Fruit fly (Drosophila melanogaster) whole organism, embryonic: ENCODE results near the gene Gdh.

Source experiments
- Adf1 ChIP-seq: fragments of 200-800 bp; sonication (Bioruptor generic); IDR thresholded peaks from 2 replicates; pipeline ENCODE4 v1.3.6; 2022; ENCODE audit warnings: missing biosample characterization, missing genetic modification characterization
- Bgb ChIP-seq: fragments of 200-800 bp; sonication (Bioruptor generic); IDR thresholded peaks from 2 replicates; pipeline ENCODE4 v1.3.6; 2022; ENCODE audit warnings: missing biosample characterization, missing genetic modification characterization; ENCODE audit not compliant: partially characterized antibody
- CG10147 ChIP-seq: fragments of 200-800 bp; sonication (Bioruptor generic); optimal IDR thresholded peaks from 2 replicates; lab custom pipeline; 2019; ENCODE audit warnings: missing biosample characterization, mild to moderate bottlenecking, missing genetic modification characterization, moderate library complexity
- CG10209 ChIP-seq: fragments of 200-800 bp; sonication (Bioruptor generic); optimal IDR thresholded peaks from 3 replicates; lab custom pipeline; 2017; ENCODE audit warnings: missing biosample characterization, mild to moderate bottlenecking, missing genetic modification characterization, missing genetic modification reagents
- CG10462 ChIP-seq: fragments of 200-800 bp; sonication (Bioruptor generic); optimal IDR thresholded peaks from 2 replicates; lab custom pipeline; 2016; ENCODE audit warnings: missing biosample characterization, missing genetic modification characterization
- CG12071 ChIP-seq: fragments of 200-800 bp; sonication (Bioruptor generic); optimal IDR thresholded peaks from 3 replicates; lab custom pipeline; 2018; ENCODE audit warnings: missing biosample characterization, mild to moderate bottlenecking, missing genetic modification characterization
- CG16813 ChIP-seq: fragments of 200-800 bp; sonication (Bioruptor generic); IDR thresholded peaks from 3 replicates; pipeline ENCODE4 v1.3.6; 2022; ENCODE audit warnings: missing biosample characterization, missing genetic modification characterization; ENCODE audit not compliant: partially characterized antibody
- CG17802 ChIP-seq: fragments of 200-800 bp; sonication (Bioruptor generic); optimal IDR thresholded peaks from 2 replicates; lab custom pipeline; 2018; ENCODE audit warnings: missing biosample characterization, mild to moderate bottlenecking, missing genetic modification characterization, moderate library complexity
- CG32532 ChIP-seq: fragments of 200-800 bp; sonication (Bioruptor generic); IDR thresholded peaks from 2 replicates; pipeline ENCODE4 v1.3.6; 2022; ENCODE audit warnings: missing biosample characterization, missing genetic modification characterization
- CG4617 ChIP-seq: fragments of 200-800 bp; sonication (Bioruptor generic); optimal IDR thresholded peaks from 3 replicates; lab custom pipeline; 2016; ENCODE audit warnings: missing biosample characterization, missing genetic modification characterization, borderline replicate concordance
- CG6175 ChIP-seq: fragments of 200-800 bp; sonication (Bioruptor generic); IDR thresholded peaks from 3 replicates; pipeline ENCODE4 v1.3.6; 2022; ENCODE audit warnings: missing biosample characterization, missing genetic modification characterization
- CG6765 ChIP-seq: fragments of 200-800 bp; sonication (Bioruptor generic); optimal IDR thresholded peaks from 3 replicates; lab custom pipeline; 2017; ENCODE audit warnings: missing biosample characterization, mild to moderate bottlenecking, missing genetic modification characterization
- CG7839 ChIP-seq: fragments of 200-800 bp; sonication (Bioruptor generic); optimal IDR thresholded peaks from 3 replicates; lab custom pipeline; 2018; ENCODE audit warnings: missing biosample characterization, mild to moderate bottlenecking, missing genetic modification characterization, moderate library complexity
- D19A ChIP-seq: fragments of 200-800 bp; optimal IDR thresholded peaks from 3 replicates; lab custom pipeline; 2019; ENCODE audit warnings: missing biosample characterization, mild to moderate bottlenecking, missing genetic modification characterization, moderate library complexity
- Doc3 ChIP-seq: fragments of 200-800 bp; sonication (Bioruptor generic); IDR thresholded peaks from 3 replicates; pipeline ENCODE4 v1.3.6; 2022; ENCODE audit warnings: missing biosample characterization, missing genetic modification characterization; ENCODE audit not compliant: partially characterized antibody
- Ets65A ChIP-seq: fragments of 200-800 bp; sonication (Bioruptor generic); peaks from one replicate; lab custom pipeline; 2016; ENCODE audit warnings: missing biosample characterization, missing genetic modification characterization
- Lhr ChIP-seq: fragments of 200-800 bp; sonication (Bioruptor generic); optimal IDR thresholded peaks from 3 replicates; lab custom pipeline; 2017; ENCODE audit warnings: mild to moderate bottlenecking, missing biosample characterization, missing genetic modification reagents, missing genetic modification characterization
- Pdp1 ChIP-seq, 2 experiments: fragments of 200-800 bp; sonication (Bioruptor generic); optimal IDR thresholded peaks; 3 replicates each; lab custom pipeline; 2016; ENCODE audit warnings: missing biosample characterization in 2 of 2, missing genetic modification characterization in 2 of 2, mild to moderate bottlenecking in 1 of 2, moderate library complexity in 1 of 2
- Sin3A ChIP-seq: fragments of >200 bp; optimal IDR thresholded peaks from 2 replicates; lab custom pipeline; 2018
- Trl ChIP-seq, 3 experiments: fragments of >200 bp in 2 of 3; fragments of 200-800 bp in 1 of 3; sonication (Bioruptor generic) in 1 of 3; optimal IDR thresholded peaks; 2 replicates in 1 of 3; 3 replicates in 2 of 3; lab custom pipeline; 2016 to 2017; ENCODE audit warnings: missing biosample characterization in 1 of 3, missing genetic modification characterization in 1 of 3
- abd-A ChIP-seq: fragments of 200-800 bp; sonication (Bioruptor generic); optimal IDR thresholded peaks from 3 replicates; lab custom pipeline; 2019; ENCODE audit warnings: missing biosample characterization, mild to moderate bottlenecking, missing genetic modification characterization, moderate library complexity
- al ChIP-seq: fragments of 200-800 bp; sonication (Bioruptor generic); IDR thresholded peaks from 2 replicates; pipeline ENCODE4 v1.3.6; 2022; ENCODE audit warnings: missing biosample characterization, missing genetic modification characterization
- bsh ChIP-seq, 2 experiments: fragments of 200-800 bp; sonication (Bioruptor generic); optimal IDR thresholded peaks; 2 replicates each; lab custom pipeline; 2017 to 2018; ENCODE audit warnings: mild to moderate bottlenecking in 2 of 2, missing biosample characterization in 2 of 2, missing genetic modification characterization in 2 of 2, moderate library complexity in 1 of 2
- danr ChIP-seq: fragments of 200-800 bp; sonication (Bioruptor generic); IDR thresholded peaks from 2 replicates; pipeline ENCODE4 v1.3.6; 2022; ENCODE audit warnings: missing biosample characterization, missing genetic modification characterization
- dmrt99B ChIP-seq: fragments of 200-800 bp; sonication (Bioruptor generic); optimal IDR thresholded peaks from 2 replicates; lab custom pipeline; 2018; ENCODE audit warnings: missing biosample characterization, mild to moderate bottlenecking, missing genetic modification characterization, moderate library complexity
- exex ChIP-seq: fragments of 200-800 bp; sonication (Bioruptor generic); optimal IDR thresholded peaks from 4 replicates; lab custom pipeline; 2018; ENCODE audit warnings: missing biosample characterization, mild to moderate bottlenecking, missing genetic modification characterization, moderate library complexity
- eyg ChIP-seq: fragments of 200-800 bp; sonication (Bioruptor generic); optimal IDR thresholded peaks from 3 replicates; lab custom pipeline; 2016; ENCODE audit warnings: missing biosample characterization, missing genetic modification characterization
- fd3F ChIP-seq: fragments of 200-800 bp; sonication (Bioruptor generic); optimal IDR thresholded peaks from 2 replicates; lab custom pipeline; 2018; ENCODE audit warnings: missing biosample characterization, mild to moderate bottlenecking, missing genetic modification characterization, moderate library complexity
- ftz-f1 ChIP-seq: fragments of 200-800 bp; sonication (Bioruptor generic); optimal IDR thresholded peaks from 2 replicates; lab custom pipeline; 2016; ENCODE audit warnings: missing biosample characterization, missing genetic modification characterization
- gcm2 ChIP-seq: fragments of 200-800 bp; sonication (Bioruptor generic); optimal IDR thresholded peaks from 2 replicates; lab custom pipeline; 2016; ENCODE audit warnings: missing biosample characterization, missing genetic modification characterization
- h ChIP-seq: fragments of >200 bp; optimal IDR thresholded peaks from 2 replicates; lab custom pipeline; 2017
- insv ChIP-seq, 2 experiments: fragments of 200-800 bp; sonication (Bioruptor generic); optimal IDR thresholded peaks; 3 replicates each; lab custom pipeline; 2016 to 2018; ENCODE audit warnings: missing biosample characterization in 2 of 2, missing genetic modification characterization in 2 of 2
- nau ChIP-seq: fragments of 200-800 bp; sonication (Bioruptor generic); optimal IDR thresholded peaks from 3 replicates; lab custom pipeline; 2017; ENCODE audit warnings: missing biosample characterization, mild to moderate bottlenecking, missing genetic modification characterization, missing genetic modification reagents
- onecut ChIP-seq: fragments of 200-800 bp; sonication (Bioruptor generic); IDR thresholded peaks from 2 replicates; pipeline ENCODE4 v1.3.6; 2022; ENCODE audit warnings: missing biosample characterization, missing genetic modification characterization
- pb ChIP-seq: fragments of 200-800 bp; sonication (Bioruptor generic); optimal IDR thresholded peaks from 3 replicates; lab custom pipeline; 2016; ENCODE audit warnings: missing biosample characterization, missing genetic modification characterization
- pzg ChIP-seq: fragments of 200-800 bp; sonication (Bioruptor generic); optimal IDR thresholded peaks from 3 replicates; lab custom pipeline; 2018; ENCODE audit warnings: missing biosample characterization, mild to moderate bottlenecking, missing genetic modification characterization, moderate library complexity
- row ChIP-seq: fragments of 200-800 bp; sonication (Bioruptor generic); IDR thresholded peaks from 3 replicates; pipeline ENCODE4 v1.3.6; 2022; ENCODE audit warnings: missing biosample characterization, missing genetic modification characterization
- salm ChIP-seq: fragments of 200-800 bp; sonication (Bioruptor generic); optimal IDR thresholded peaks from 2 replicates; lab custom pipeline; 2018; ENCODE audit warnings: missing biosample characterization, mild to moderate bottlenecking, missing genetic modification characterization
- scrt ChIP-seq: fragments of 200-800 bp; sonication (Bioruptor generic); optimal IDR thresholded peaks from 2 replicates; lab custom pipeline; 2018; ENCODE audit warnings: missing biosample characterization, mild to moderate bottlenecking, missing genetic modification characterization, moderate library complexity
- sens ChIP-seq: fragments of 200-800 bp; sonication (Bioruptor generic); peaks from one replicate; lab custom pipeline; 2016; ENCODE audit warnings: missing biosample characterization, missing genetic modification characterization
- sim ChIP-seq: fragments of 200-800 bp; sonication (Bioruptor generic); IDR thresholded peaks from 2 replicates; pipeline ENCODE4 v1.3.6; 2022; ENCODE audit warnings: missing biosample characterization, missing genetic modification characterization
- sisA ChIP-seq: fragments of 200-800 bp; sonication (Bioruptor generic); IDR thresholded peaks from 2 replicates; pipeline ENCODE4 v1.3.6; 2022; ENCODE audit warnings: missing biosample characterization, missing genetic modification characterization
- stwl ChIP-seq: fragments of 200-800 bp; sonication (Bioruptor generic); optimal IDR thresholded peaks from 3 replicates; lab custom pipeline; 2018; ENCODE audit warnings: missing biosample characterization, mild to moderate bottlenecking, missing genetic modification characterization, moderate library complexity
- toy ChIP-seq: fragments of 200-800 bp; sonication (Bioruptor generic); IDR thresholded peaks from 2 replicates; pipeline ENCODE4 v1.3.6; 2022; ENCODE audit warnings: missing biosample characterization, missing genetic modification characterization
- ttk ChIP-seq: fragments of 200-800 bp; sonication (Bioruptor generic); IDR thresholded peaks from 2 replicates; pipeline ENCODE4 v2.1.2; 2022; ENCODE audit warnings: missing biosample characterization, missing genetic modification characterization
- vvl ChIP-seq: fragments of 200-800 bp; sonication (Bioruptor generic); IDR thresholded peaks from 2 replicates; pipeline ENCODE4 v1.3.6; 2022; ENCODE audit warnings: missing biosample characterization, missing genetic modification characterization

Gene Gdh

DNA sequence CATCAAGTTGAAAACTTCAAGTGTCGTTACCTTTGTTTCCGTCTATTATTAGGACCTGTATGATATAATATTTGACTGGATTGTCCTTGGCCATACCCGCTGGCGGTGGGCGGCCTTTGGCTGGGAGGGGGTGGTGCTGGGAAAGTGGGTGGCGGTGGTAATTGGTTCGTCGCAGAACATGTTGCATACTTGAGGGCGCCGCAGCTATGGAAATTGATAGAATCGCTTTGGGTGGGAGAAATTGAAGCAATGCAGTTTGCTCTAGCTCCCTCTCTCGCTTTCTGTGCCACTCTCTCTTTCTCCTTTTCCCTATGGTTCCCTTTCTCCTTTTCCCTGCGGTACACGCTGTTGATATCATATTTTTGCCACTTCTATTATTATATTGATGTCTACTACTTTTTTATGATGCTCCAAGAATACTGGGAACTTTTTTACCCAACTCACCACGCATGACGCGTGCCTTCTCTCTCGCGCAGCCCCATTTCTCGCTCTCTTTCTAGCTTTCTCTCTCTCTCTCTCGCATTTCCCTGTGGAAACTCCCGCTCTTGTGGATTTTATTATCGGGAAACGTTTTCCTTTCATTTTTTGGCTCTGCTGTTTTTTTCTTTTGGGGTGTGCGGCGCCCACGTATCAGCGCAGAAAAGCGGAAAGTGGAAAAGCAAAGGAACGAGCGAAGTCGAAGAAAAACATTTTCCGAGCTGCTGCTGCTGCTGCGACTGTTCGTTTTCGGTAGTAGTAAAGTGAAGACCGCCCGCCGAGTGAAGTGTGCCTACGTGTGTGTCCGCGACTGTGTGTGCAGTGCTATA is 22.2 kb upstream of the Gdh start (continued):
- TF ChIP-seq danr (0 out of 2 replicates have a peak, but pooled peaks have one; percentile 18), ftz-f1 (GFP tag; lab: Kevin White, UChicago) (no peak), toy (GFP tag; lab: Robert Waterston, UW) (no peak), Sin3A (lab: Kevin White, UChicago) (no peak), Trl (optimal IDR thresholded peaks at IDR 0.05; lab: Kevin White, UChicago) (peak; percentile 67 to 81), Trl (GFP tag; optimal IDR thresholded peaks at IDR 0.05; lab: Kevin White, UChicago) (no peak), sens (GFP tag; lab: Kevin White, UChicago) (peak; percentile 66), bsh (GFP tag; optimal IDR thresholded peaks at IDR 0.05; lab: Kevin White, UChicago) (no peak), stwl (no peak), scrt (GFP tag; lab: Kevin White, UChicago) (peak; percentile 74)
- TF ChIP-seq, all 482 proteins: peak for 24

DNA sequence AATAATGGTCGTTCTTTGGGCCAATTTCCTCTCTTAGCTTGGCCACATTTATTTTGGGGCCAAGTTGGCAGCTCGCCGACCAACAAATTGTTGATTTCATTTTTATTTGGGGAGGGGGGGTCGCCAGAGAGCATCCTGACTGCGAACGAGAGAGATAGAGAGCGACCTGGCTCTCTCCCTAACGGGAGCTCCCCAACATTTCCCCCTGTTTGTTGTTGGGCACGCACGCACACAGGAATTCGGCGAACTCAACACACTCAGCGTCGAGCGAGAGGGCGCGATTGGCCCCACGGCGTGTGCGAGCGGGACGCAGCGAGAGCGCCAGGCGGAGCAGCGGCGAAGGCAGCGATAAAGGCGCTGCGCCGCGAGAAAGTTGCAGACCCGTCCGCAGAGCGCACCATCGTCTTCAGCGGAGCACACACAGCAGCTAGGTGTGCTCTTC is 19.9 kb upstream of the Gdh start, which contains the start of gene CG31140:
Gene CG31140, plus strand, starts transcription at position 400 of the 442 bp plus-strand sequence.
- peak; percentile 43 for TF ChIP-seq pzg (GFP tag; lab: Kevin White, UChicago)
- peak; percentile 24; the same call in 1 of the 3 replicates for TF ChIP-seq row
- TF ChIP-seq CG10147 (GFP tag; lab: Kevin White, UChicago): no peak
- TF ChIP-seq CG6175 (GFP tag; lab: Robert Waterston, UW): 0 out of 3 replicates have a peak, but pooled peaks have one; percentile 30
- no peak for TF ChIP-seq gcm2 (GFP tag; lab: Kevin White, UChicago)
- no peak for TF ChIP-seq vvl
- peak; percentile 34 for TF ChIP-seq stwl
- 0 out of 2 replicates have a peak, but pooled peaks have one; percentile 27 for TF ChIP-seq sim (GFP tag; lab: Robert Waterston, UW)
- no peak for TF ChIP-seq CG10462 (GFP tag; lab: Kevin White, UChicago)
- TF ChIP-seq CG17802 (tag; lab: Kevin White, UChicago): no peak
- no peak for TF ChIP-seq exex
- TF ChIP-seq Pdp1 (GFP tag; optimal IDR thresholded peaks at IDR 0.05; lab: Kevin White, UChicago): no peak
- no peak for TF ChIP-seq CG10209 (GFP tag; lab: Kevin White, UChicago)
- TF ChIP-seq sisA: no peak
- TF ChIP-seq D19A (tag; lab: Kevin White, UChicago): no peak
- no peak for TF ChIP-seq salm (tag; lab: Kevin White, UChicago)
- peak; percentile 43 for TF ChIP-seq pb (GFP tag; lab: Kevin White, UChicago)
- no peak for TF ChIP-seq al
- no peak for TF ChIP-seq CG6765 (GFP tag; lab: Kevin White, UChicago)
- peak; percentile 74 for TF ChIP-seq Ets65A
- TF ChIP-seq onecut (GFP tag; lab: Robert Waterston, UW): peak; percentile 27; the same call in 1 of the 2 replicates
- TF ChIP-seq toy (GFP tag; lab: Robert Waterston, UW): 0 out of 2 replicates have a peak, but pooled peaks have one; percentile 32
- TF ChIP-seq eyg: no peak
- TF ChIP-seq Doc3 (GFP tag; lab: Robert Waterston, UW): peak; percentile 30; the same call in 1 of the 3 replicates
- peak; percentile 7 for TF ChIP-seq dmrt99B (tag; lab: Kevin White, UChicago)
- TF ChIP-seq h (lab: Kevin White, UChicago): no peak
- TF ChIP-seq scrt (GFP tag; lab: Kevin White, UChicago): peak; percentile 97
- peak; percentile 3 for TF ChIP-seq nau (GFP tag; lab: Kevin White, UChicago)
- no peak for TF ChIP-seq CG4617
- TF ChIP-seq CG7839 (tag; lab: Kevin White, UChicago): no peak
- peak; percentile 63 for TF ChIP-seq CG12071 (GFP tag; lab: Kevin White, UChicago)
- TF ChIP-seq fd3F (GFP tag; lab: Kevin White, UChicago): no peak
- TF ChIP-seq Bgb (GFP tag; lab: Robert Waterston, UW): peak; percentile 30; the same call in 1 of the 2 replicates
- 0 out of 3 replicates have a peak, but pooled peaks have one; percentile 21 for TF ChIP-seq CG16813 (GFP tag; lab: Robert Waterston, UW)
- peak; percentile 91 for TF ChIP-seq Adf1 (GFP tag; lab: Robert Waterston, UW)
- TF ChIP-seq CG32532 (GFP tag; lab: Robert Waterston, UW): peak; percentile 57; the same call in 1 of the 2 replicates
- no peak for TF ChIP-seq insv (GFP tag; optimal IDR thresholded peaks at IDR 0.05; lab: Kevin White, UChicago)
- no peak for TF ChIP-seq ttk
- peak; percentile 85 for TF ChIP-seq abd-A (tag; lab: Kevin White, UChicago)
- peak; percentile 7 for TF ChIP-seq Lhr (GFP tag; lab: Kevin White, UChicago)
